Fruit fly (Drosophila melanogaster): ENCODE results near the gene CG42371.

Gene CG42371

dm6 chr2L:2193357-2193780 is 23.7 kb downstream of the CG42371 start (continued):
- TF ChIP-seq tgo (GFP tag; IDR thresholded peaks at IDR 0.05) = no peak
- no peak for TF ChIP-seq CG11696 (GFP tag; IDR thresholded peaks at IDR 0.05)
- TF ChIP-seq Hr39 (optimal IDR thresholded peaks at IDR 0.05) = no peak
- no peak for TF ChIP-seq hbn (GFP tag; IDR thresholded peaks at IDR 0.05; ENCODE audit: partially characterized antibody)
- peak; percentile 59 for TF ChIP-seq zf30C (GFP tag; optimal IDR thresholded peaks at IDR 0.05)
- peak; percentile 52 for TF ChIP-seq CG31365 (tag; optimal IDR thresholded peaks at IDR 0.05)
- TF ChIP-seq Dek (tag; optimal IDR thresholded peaks at IDR 0.05) = no peak
- no peak for TF ChIP-seq dimm (GFP tag; IDR thresholded peaks at IDR 0.05)
- no peak for TF ChIP-seq CG14965 (GFP tag; optimal IDR thresholded peaks at IDR 0.05; ENCODE audit: borderline replicate concordance)
- TF ChIP-seq sima (GFP tag; optimal IDR thresholded peaks at IDR 0.05) = no peak
- TF ChIP-seq tx (GFP tag; optimal IDR thresholded peaks at IDR 0.05) = no peak
- no peak for TF ChIP-seq phol (tag; optimal IDR thresholded peaks at IDR 0.05)
- no peak for TF ChIP-seq GATAe (GFP tag; conservative IDR thresholded peaks at IDR 0.05)
- no peak for TF ChIP-seq cad (GFP tag; optimal IDR thresholded peaks at IDR 0.05)
- TF ChIP-seq CG4404 (GFP tag; IDR thresholded peaks at IDR 0.05) = no peak
- TF ChIP-seq PHDP (tag; optimal IDR thresholded peaks at IDR 0.05) = peak; percentile 21
- TF ChIP-seq Fer2 (tag; optimal IDR thresholded peaks at IDR 0.05) = no peak
- peak; percentile 47 for TF ChIP-seq grau (tag; optimal IDR thresholded peaks at IDR 0.05)
- no peak for TF ChIP-seq H15 (GFP tag; IDR thresholded peaks at IDR 0.05)
- TF ChIP-seq vvl (GFP tag; IDR thresholded peaks at IDR 0.05) = no peak
- no peak for TF ChIP-seq B-H1 (GFP tag; IDR thresholded peaks at IDR 0.05)
- TF ChIP-seq crol (GFP tag; IDR thresholded peaks at IDR 0.05) = no peak
- TF ChIP-seq Bdp1 (GFP tag; optimal IDR thresholded peaks at IDR 0.05) = peak; percentile 4
- TF ChIP-seq ssp (GFP tag; IDR thresholded peaks at IDR 0.05) = no peak
- no peak for TF ChIP-seq CG31224 (GFP tag; IDR thresholded peaks at IDR 0.05)
- TF ChIP-seq Rx (GFP tag; IDR thresholded peaks at IDR 0.05) = no peak
- peak; percentile 87 for TF ChIP-seq HmgZ (tag; optimal IDR thresholded peaks at IDR 0.05)
- no peak for TF ChIP-seq Dfd (GFP tag; optimal IDR thresholded peaks at IDR 0.05)
- TF ChIP-seq CG34224 (GFP tag; IDR thresholded peaks at IDR 0.05; ENCODE audit: partially characterized antibody) = no peak
- TF ChIP-seq gcm2 (GFP tag; optimal IDR thresholded peaks at IDR 0.05) = no peak
- TF ChIP-seq Lpt (GFP tag; optimal IDR thresholded peaks at IDR 0.05) = no peak
- no peak for TF ChIP-seq Lim3 (GFP tag; IDR thresholded peaks at IDR 0.05)
- no peak for TF ChIP-seq aop (GFP tag; IDR thresholded peaks at IDR 0.05)
- peak; percentile 59 for TF ChIP-seq CG13296 (GFP tag; optimal IDR thresholded peaks at IDR 0.05)
- TF ChIP-seq wor (GFP tag; IDR thresholded peaks at IDR 0.05) = no peak
- no peak for TF ChIP-seq gce (GFP tag; IDR thresholded peaks at IDR 0.05)
- TF ChIP-seq chinmo (GFP tag; IDR thresholded peaks at IDR 0.05; ENCODE audit: partially characterized antibody) = no peak
- no peak for TF ChIP-seq eyg (GFP tag; optimal IDR thresholded peaks at IDR 0.05)
- TF ChIP-seq seq (GFP tag; IDR thresholded peaks at IDR 0.05) = no peak
- TF ChIP-seq pnt (GFP tag; optimal IDR thresholded peaks at IDR 0.05) = no peak
- TF ChIP-seq CG3995 (GFP tag; optimal IDR thresholded peaks at IDR 0.05) = peak; percentile 89
- TF ChIP-seq wdn (GFP tag; IDR thresholded peaks at IDR 0.05) = no peak
- peak; percentile 73 for TF ChIP-seq Nf-YB (GFP tag; optimal IDR thresholded peaks at IDR 0.05)
- TF ChIP-seq CG11247 (GFP tag; IDR thresholded peaks at IDR 0.05) = no peak
- TF ChIP-seq CG11723 (GFP tag; optimal IDR thresholded peaks at IDR 0.05) = peak; percentile 49
- TF ChIP-seq oc (tag; optimal IDR thresholded peaks at IDR 0.05) = peak; percentile 76
- peak; percentile 99 for TF ChIP-seq her (GFP tag; optimal IDR thresholded peaks at IDR 0.05)
- no peak for TF ChIP-seq Optix (GFP tag; IDR thresholded peaks at IDR 0.05)
- peak; percentile 86 for TF ChIP-seq CG12659 (GFP tag; optimal IDR thresholded peaks at IDR 0.05)
- TF ChIP-seq CG17186 (GFP tag; optimal IDR thresholded peaks at IDR 0.05) = peak; percentile 92
- peak; percentile 14 for TF ChIP-seq CG17359 (tag; optimal IDR thresholded peaks at IDR 0.05)
- TF ChIP-seq Chrac-16 (GFP tag; optimal IDR thresholded peaks at IDR 0.05) = no peak
- TF ChIP-seq crc (GFP tag; optimal IDR thresholded peaks at IDR 0.05) = no peak

Data from whole organism, embryonic.